Worm (Caenorhabditis elegans): Measurements from ENCODE around the gene wht-3.

DNA sequence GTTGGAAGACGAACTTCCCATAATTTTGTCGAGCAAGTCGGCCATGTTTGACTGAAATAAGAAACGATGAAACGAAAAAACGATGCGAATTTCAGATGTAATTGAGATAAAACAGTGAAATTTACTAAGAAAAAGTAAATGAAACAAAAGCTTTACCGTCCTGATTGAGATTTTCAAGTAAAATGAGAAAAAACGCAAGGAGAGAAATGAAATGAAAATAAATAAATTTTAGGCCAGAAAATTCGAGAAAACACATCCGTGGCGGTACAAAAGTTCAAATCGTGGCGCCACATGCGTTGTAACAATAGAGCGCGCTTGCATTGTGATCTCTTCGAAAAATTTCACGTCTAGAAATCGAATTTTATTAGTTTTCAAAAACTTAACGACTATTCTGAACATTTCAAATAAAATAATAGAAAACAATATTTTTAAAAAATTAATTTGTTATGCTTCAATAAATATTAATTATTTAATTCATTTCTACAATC lies 24.8 kb upstream of the wht-3 start, which contains the start of the genes hrde-1 and C16C10.13:
- no peak for TF ChIP-seq M03D4.4 (tag; optimal IDR thresholded peaks at IDR 0.05)
- no peak for TF ChIP-seq elt-1 (tag; optimal IDR thresholded peaks at IDR 0.05; ENCODE audit: borderline replicate concordance, insufficient read depth)
- TF ChIP-seq pha-4 (tag; optimal IDR thresholded peaks at IDR 0.05): no peak
- TF ChIP-seq ces-1 (GFP tag; optimal IDR thresholded peaks at IDR 0.05): no peak
- no peak for TF ChIP-seq nhr-2 (tag; optimal IDR thresholded peaks at IDR 0.05)
- TF ChIP-seq ztf-11 (tag; optimal IDR thresholded peaks at IDR 0.05): no peak
- no peak for TF ChIP-seq unc-62 (GFP tag; optimal IDR thresholded peaks at IDR 0.05)
- TF ChIP-seq nhr-28 (tag; optimal IDR thresholded peaks at IDR 0.05): no peak
- TF ChIP-seq snpc-4 (tag; optimal IDR thresholded peaks at IDR 0.05): no peak
- no peak for TF ChIP-seq sem-2 (GFP tag; optimal IDR thresholded peaks at IDR 0.05)
